Fruit fly (Drosophila melanogaster): ENCODE measurements around the gene Or22b.

Gene Or22b

dm6 chr2L:1568631-1569030, 46.1 kb downstream of the Or22b start:
- TF ChIP-seq Sin3A (optimal IDR thresholded peaks at IDR 0.05): no peak
- TF ChIP-seq insv (optimal IDR thresholded peaks at IDR 0.05): no peak
- TF ChIP-seq psq (optimal IDR thresholded peaks at IDR 0.05): no peak
- TF ChIP-seq Myc (optimal IDR thresholded peaks at IDR 0.05): no peak
- TF ChIP-seq ttk (optimal IDR thresholded peaks at IDR 0.05): no peak
- TF ChIP-seq h (optimal IDR thresholded peaks at IDR 0.05): no peak

Data from Kc167 (cell line).